Worm (Caenorhabditis elegans) whole organism, late embryonic: ENCODE data around the gene ncx-10.

Experiments
- ama-1 ChIP-seq: fragments of 150-350 bp; optimal IDR thresholded peaks from 2 replicates; lab custom pipeline; 2014
- madf-2 ChIP-seq: sonication (generic microtip); optimal IDR thresholded peaks from 2 replicates; lab custom pipeline; 2017; ENCODE audit warnings: missing genetic modification characterization, missing compliant biosample characterization
- nhr-11 ChIP-seq: fragments of 150-350 bp; optimal IDR thresholded peaks from 2 replicates; lab custom pipeline; 2014; ENCODE audit warnings: missing biosample characterization, missing genetic modification characterization

- TF ChIP-seq madf-2 (tag; lab: Kevin White, UChicago) (no peak), ama-1 (no peak), nhr-11 (tag; lab: Kevin White, UChicago) (no peak)
Observed at ce11 chrV:7891230-7891629, 41.7 kb downstream of the ncx-10 start, which contains the start of gene F40A3.1.
